Worm (Caenorhabditis elegans): Measurements from ENCODE around the gene mls-1.

- no peak for TF ChIP-seq ama-1 (optimal IDR thresholded peaks at IDR 0.05)
- no peak for TF ChIP-seq hmg-4 (GFP tag; optimal IDR thresholded peaks at IDR 0.05)
- no peak for TF ChIP-seq hnd-1 (tag; optimal IDR thresholded peaks at IDR 0.05)
- TF ChIP-seq tra-4 (tag; optimal IDR thresholded peaks at IDR 0.05), result no peak
- TF ChIP-seq F13C5.2 (tag; optimal IDR thresholded peaks at IDR 0.05), result no peak
- TF ChIP-seq pes-1 (GFP tag; IDR thresholded peaks at IDR 0.05), result no peak
- no peak for TF ChIP-seq tbx-37 (GFP tag; conservative IDR thresholded peaks at IDR 0.05)
- TF ChIP-seq ceh-13 (GFP tag; optimal IDR thresholded peaks at IDR 0.05), result no peak
- TF ChIP-seq sea-1 (GFP tag; conservative IDR thresholded peaks at IDR 0.05), result no peak
- no peak for TF ChIP-seq scrt-1 (GFP tag; IDR thresholded peaks at IDR 0.05)
- TF ChIP-seq B0310.2 (tag; optimal IDR thresholded peaks at IDR 0.05), result no peak
Measured at ce11 chrIII:7460018-7460417, at the start of gene mls-1.

All from whole organism, early embryonic.